Fruit fly (Drosophila melanogaster): ENCODE data around the gene Rpn12R.

The Rpn12R gene

DNA sequence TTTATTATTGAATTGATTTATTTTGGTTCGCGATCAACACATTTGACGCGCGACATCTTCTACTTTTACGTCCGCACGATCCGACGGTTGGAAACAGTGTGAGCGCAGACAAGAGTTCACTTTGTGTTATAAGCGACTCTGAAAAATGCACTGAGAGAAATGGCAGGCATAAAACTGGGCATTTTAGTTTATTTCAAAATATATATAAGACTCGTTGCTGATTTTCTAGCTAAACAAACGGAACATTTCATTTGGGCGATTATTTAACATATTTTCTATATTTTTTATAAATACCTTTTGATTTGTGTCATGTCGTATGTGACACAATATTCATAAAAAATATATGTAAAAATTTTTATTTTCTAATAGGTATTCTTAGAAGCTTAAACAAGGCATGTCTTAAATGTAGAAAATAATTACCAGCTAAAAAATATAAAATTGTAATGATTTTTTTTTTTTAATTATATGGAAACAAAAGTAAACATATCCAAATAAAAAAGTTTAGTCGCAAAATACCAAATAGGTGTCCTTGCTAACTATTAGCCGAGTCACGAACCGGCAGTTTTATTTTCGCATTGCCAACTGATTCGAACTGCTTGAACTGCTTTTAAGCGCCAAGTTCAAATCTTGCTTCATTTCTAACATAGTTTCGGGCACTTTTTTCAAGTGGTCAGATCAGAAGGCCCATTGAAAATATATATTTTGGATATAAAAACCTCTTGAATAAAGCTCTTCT, 28.2 kb downstream of the Rpn12R start, which contains the start of gene Reck (continued):
- peak; percentile 73; the same call in 2 of the 3 replicates for TF ChIP-seq C15 (GFP tag; IDR thresholded peaks at IDR 0.05)
- peak; percentile 44 for TF ChIP-seq wor (GFP tag; IDR thresholded peaks at IDR 0.05)
- no peak for TF ChIP-seq Doc2 (GFP tag; IDR thresholded peaks at IDR 0.05)
- peak; percentile 56 for TF ChIP-seq CG18011 (GFP tag; optimal IDR thresholded peaks at IDR 0.05)
- peak; percentile 27 for TF ChIP-seq CG15073 (GFP tag; optimal IDR thresholded peaks at IDR 0.05)
- TF ChIP-seq CG12155 (GFP tag; optimal IDR thresholded peaks at IDR 0.05) = peak; percentile 55
- no peak for TF ChIP-seq vnd (GFP tag; IDR thresholded peaks at IDR 0.05; ENCODE audit: partially characterized antibody)
- TF ChIP-seq btn (GFP tag; optimal IDR thresholded peaks at IDR 0.05) = peak; percentile 34
- TF ChIP-seq cwo (GFP tag; optimal IDR thresholded peaks at IDR 0.05) = peak; percentile 76
- peak; percentile 90 for TF ChIP-seq Sox102F (GFP tag; optimal IDR thresholded peaks at IDR 0.05)
- TF ChIP-seq Taf1 (GFP tag; IDR thresholded peaks at IDR 0.05) = no peak
- TF ChIP-seq hth (optimal IDR thresholded peaks at IDR 0.05) = no peak
- TF ChIP-seq CG14667 (GFP tag; IDR thresholded peaks at IDR 0.05) = no peak; the same call in 1 of the 2 replicates
- peak; percentile 71 for TF ChIP-seq Max (GFP tag; optimal IDR thresholded peaks at IDR 0.05)
- TF ChIP-seq TFAM (GFP tag; optimal IDR thresholded peaks at IDR 0.05) = peak; percentile 4
- no peak for TF ChIP-seq CG11560 (tag; IDR thresholded peaks at IDR 0.05)
- TF ChIP-seq en (GFP tag; optimal IDR thresholded peaks at IDR 0.05) = peak; percentile 39
- TF ChIP-seq CG13775 (GFP tag; optimal IDR thresholded peaks at IDR 0.05) = peak; percentile 79
- 0 out of 2 replicates have a peak, but pooled peaks have one; percentile 33 for TF ChIP-seq ro (GFP tag; IDR thresholded peaks at IDR 0.05)
- TF ChIP-seq CG14860 (GFP tag; IDR thresholded peaks at IDR 0.05; ENCODE audit: partially characterized antibody) = no peak
- TF ChIP-seq Sry-β (GFP tag; optimal IDR thresholded peaks at IDR 0.05) = no peak
- peak; percentile 1 for TF ChIP-seq CG4617 (GFP tag; optimal IDR thresholded peaks at IDR 0.05; ENCODE audit: borderline replicate concordance)
- peak; percentile 41 for TF ChIP-seq twi (tag; optimal IDR thresholded peaks at IDR 0.05)
- TF ChIP-seq CG11085 (GFP tag; IDR thresholded peaks at IDR 0.05) = peak; percentile 45; the same call in 1 of the 2 replicates
- TF ChIP-seq bab2 (GFP tag; optimal IDR thresholded peaks at IDR 0.05) = peak; percentile 57
- TF ChIP-seq stwl (tag; optimal IDR thresholded peaks at IDR 0.05) = peak; percentile 43
- peak; percentile 72 for TF ChIP-seq CG5180 (GFP tag; optimal IDR thresholded peaks at IDR 0.05)
- peak; percentile 83 for TF ChIP-seq caup (GFP tag; optimal IDR thresholded peaks at IDR 0.05; ENCODE audit: severe bottlenecking)
- TF ChIP-seq CG10654 (GFP tag; optimal IDR thresholded peaks at IDR 0.05) = peak; percentile 76
- peak; percentile 45 for TF ChIP-seq psq (GFP tag; optimal IDR thresholded peaks at IDR 0.05)
- peak; percentile 82 for TF ChIP-seq nmo (GFP tag; optimal IDR thresholded peaks at IDR 0.05)
- no peak for TF ChIP-seq Doc3 (GFP tag; IDR thresholded peaks at IDR 0.05; ENCODE audit: partially characterized antibody)
- no peak for TF ChIP-seq CG3163 (GFP tag; optimal IDR thresholded peaks at IDR 0.05)
- no peak for TF ChIP-seq ash1 (GFP tag; optimal IDR thresholded peaks at IDR 0.05)
- no peak for TF ChIP-seq BEAF-32 (GFP tag; optimal IDR thresholded peaks at IDR 0.05)
- TF ChIP-seq Ada2b (GFP tag; IDR thresholded peaks at IDR 0.05) = peak; percentile 83
- TF ChIP-seq exex (tag; optimal IDR thresholded peaks at IDR 0.05) = peak; percentile 29
- TF ChIP-seq CG7839 (tag; optimal IDR thresholded peaks at IDR 0.05) = peak; percentile 83
- TF ChIP-seq D19A (tag; optimal IDR thresholded peaks at IDR 0.05) = peak; percentile 78
- peak; percentile 72 for TF ChIP-seq CG12071 (GFP tag; optimal IDR thresholded peaks at IDR 0.05)
- peak; percentile 81 for TF ChIP-seq zen (tag; optimal IDR thresholded peaks at IDR 0.05)
- TF ChIP-seq H2.0 (GFP tag; IDR thresholded peaks at IDR 0.05) = peak; percentile 59
- TF ChIP-seq CG7745 (tag; optimal IDR thresholded peaks at IDR 0.05) = no peak
- peak; percentile 82 for TF ChIP-seq CG18764 (GFP tag; optimal IDR thresholded peaks at IDR 0.05)
- TF ChIP-seq crc (GFP tag; optimal IDR thresholded peaks at IDR 0.05) = peak; percentile 13
- TF ChIP-seq Chrac-16 (GFP tag; optimal IDR thresholded peaks at IDR 0.05) = peak; percentile 72
- peak; percentile 79 for TF ChIP-seq dati (GFP tag; IDR thresholded peaks at IDR 0.05)
- TF ChIP-seq emc (GFP tag; optimal IDR thresholded peaks at IDR 0.05) = peak; percentile 37
- peak; percentile 42 for TF ChIP-seq Hand (GFP tag; optimal IDR thresholded peaks at IDR 0.05)
